Worm (Caenorhabditis elegans) whole organism, midembryonic: Measurements from ENCODE around the gene B0285.6.

Experiments used
- T22C8.4 ChIP-seq: fragments of 200-800 bp; sonication (Bioruptor generic); IDR thresholded peaks from 2 replicates; pipeline ENCODE4 v1.3.6; 2022; ENCODE audit warnings: missing genetic modification characterization, missing compliant biosample characterization
- cog-1 ChIP-seq: sonication (generic microtip); optimal IDR thresholded peaks from 2 replicates; lab custom pipeline; 2016; ENCODE audit warnings: missing genetic modification characterization, missing compliant biosample characterization
- flt-1 ChIP-seq: fragments of 200-800 bp; sonication (Bioruptor generic); IDR thresholded peaks from 2 replicates; pipeline ENCODE4 v1.3.6; 2022; ENCODE audit warnings: missing genetic modification characterization, missing compliant biosample characterization
- klf-2 ChIP-seq: fragments of 200-800 bp; sonication (Bioruptor generic); conservative IDR thresholded peaks from 2 replicates; pipeline ENCODE4 v1.3.6; 2022; ENCODE audit warnings: missing genetic modification reagents, missing genetic modification characterization, missing compliant biosample characterization
- med-1 ChIP-seq: sonication (generic microtip); optimal IDR thresholded peaks from 2 replicates; lab custom pipeline; 2017; ENCODE audit warnings: missing genetic modification characterization, mild to moderate bottlenecking, missing compliant biosample characterization, antibody characterized with exemption, missing genetic modification reagents; ENCODE audit not compliant: insufficient read depth
- ref-1 ChIP-seq: fragments of 200-800 bp; sonication (Bioruptor generic); conservative IDR thresholded peaks from 2 replicates; pipeline ENCODE4 v1.3.6; 2022; ENCODE audit warnings: missing genetic modification reagents, missing genetic modification characterization, missing compliant biosample characterization
- tab-1 ChIP-seq: fragments of 200-800 bp; sonication (Bioruptor generic); IDR thresholded peaks from 2 replicates; pipeline ENCODE4 v1.3.6; 2022; ENCODE audit warnings: missing genetic modification characterization, missing compliant biosample characterization
- ztf-23 ChIP-seq: fragments of 200-800 bp; sonication (Bioruptor generic); IDR thresholded peaks from 2 replicates; pipeline ENCODE4 v1.3.6; 2022; ENCODE audit warnings: missing genetic modification reagents, missing genetic modification characterization, missing compliant biosample characterization
- ztf-29 ChIP-seq: fragments of 200-800 bp; sonication (Bioruptor generic); IDR thresholded peaks from 2 replicates; pipeline ENCODE4 v1.3.6; 2022; ENCODE audit warnings: missing genetic modification reagents, missing genetic modification characterization, missing compliant biosample characterization

B0285.6 gene

DNA sequence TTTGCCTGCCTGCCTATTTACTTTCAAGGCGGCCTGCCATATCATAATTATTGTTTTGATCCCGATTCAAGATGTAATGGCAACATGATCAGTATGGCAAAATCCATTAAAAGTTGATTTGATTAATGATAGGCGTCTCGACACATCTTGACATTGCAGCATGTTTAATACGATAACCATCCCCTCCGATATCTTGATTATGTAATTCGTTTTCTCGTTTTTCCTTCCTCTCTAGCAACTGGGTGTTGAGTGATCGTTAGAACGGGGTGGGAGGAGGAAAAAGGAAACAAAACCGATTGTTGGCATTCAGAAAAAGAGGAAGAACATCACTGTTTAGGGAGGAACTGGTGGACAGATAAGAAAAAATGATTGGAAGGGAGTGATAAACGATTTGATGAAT, 42.0 kb downstream of the B0285.6 start:
- TF ChIP-seq med-1 (no peak), ref-1 (GFP tag; lab: Robert Waterston, UW) (no peak), flt-1 (GFP tag; lab: Robert Waterston, UW) (no peak), ztf-29 (GFP tag; lab: Robert Waterston, UW) (no peak), cog-1 (tag; lab: Kevin White, UChicago) (no peak), T22C8.4 (no peak), tab-1 (GFP tag; lab: Robert Waterston, UW) (no peak), ztf-23 (GFP tag; lab: Robert Waterston, UW) (no peak), klf-2 (no peak)

DNA sequence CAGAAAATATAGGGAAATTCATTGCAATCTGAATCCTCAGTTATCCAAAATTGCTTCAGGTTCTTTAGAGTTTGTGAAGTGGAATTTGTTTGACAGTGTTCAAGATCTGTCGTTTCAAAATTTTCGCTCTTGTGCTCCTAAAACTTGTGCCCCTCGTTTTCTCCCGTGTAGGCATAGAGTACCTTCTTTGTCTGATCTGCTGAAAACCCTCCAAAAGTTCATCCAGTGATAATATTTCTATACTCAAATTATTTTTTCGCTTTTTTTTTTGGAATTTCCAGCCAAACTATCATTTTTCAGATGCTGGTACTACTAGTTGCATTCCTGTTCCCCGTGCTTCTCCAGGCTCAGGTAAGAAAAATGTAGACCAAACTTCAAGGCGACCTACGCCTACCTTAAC, 44.6 kb downstream of the B0285.6 start, which contains the start of gene R07E5.4:
Gene R07E5.4, plus strand, starts transcription at position 301 of the 400 bp plus-strand sequence.
- TF ChIP-seq ztf-29 (GFP tag; lab: Robert Waterston, UW) = no peak
- no peak for TF ChIP-seq ztf-23 (GFP tag; lab: Robert Waterston, UW)
- no peak for TF ChIP-seq med-1
- no peak for TF ChIP-seq flt-1 (GFP tag; lab: Robert Waterston, UW)
- TF ChIP-seq klf-2 = no peak
- TF ChIP-seq ref-1 (GFP tag; lab: Robert Waterston, UW) = no peak
- no peak for TF ChIP-seq cog-1 (tag; lab: Kevin White, UChicago)
- TF ChIP-seq T22C8.4 = no peak
- no peak for TF ChIP-seq tab-1 (GFP tag; lab: Robert Waterston, UW)

DNA sequence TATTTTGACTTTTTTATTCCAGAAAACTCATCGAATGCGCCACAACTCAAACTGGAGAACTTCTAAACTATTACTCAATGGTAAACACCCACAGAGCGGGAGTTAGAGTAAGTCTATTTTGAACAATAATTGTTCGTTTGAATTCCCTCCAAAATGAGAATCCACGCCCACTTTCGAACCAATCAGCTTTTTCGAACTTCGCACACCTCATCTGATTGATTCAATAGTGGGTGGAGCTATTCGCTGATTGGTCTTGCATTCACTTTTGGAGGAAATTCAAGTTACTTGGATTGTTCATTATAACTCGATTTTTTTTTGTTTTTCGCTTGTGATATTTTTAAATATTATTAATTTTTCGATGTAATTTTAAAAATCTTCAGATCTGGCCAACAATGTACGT, 46.0 kb downstream of the B0285.6 start:
- TF ChIP-seq flt-1 (GFP tag; lab: Robert Waterston, UW) = no peak
- TF ChIP-seq ref-1 (GFP tag; lab: Robert Waterston, UW) = no peak

DNA sequence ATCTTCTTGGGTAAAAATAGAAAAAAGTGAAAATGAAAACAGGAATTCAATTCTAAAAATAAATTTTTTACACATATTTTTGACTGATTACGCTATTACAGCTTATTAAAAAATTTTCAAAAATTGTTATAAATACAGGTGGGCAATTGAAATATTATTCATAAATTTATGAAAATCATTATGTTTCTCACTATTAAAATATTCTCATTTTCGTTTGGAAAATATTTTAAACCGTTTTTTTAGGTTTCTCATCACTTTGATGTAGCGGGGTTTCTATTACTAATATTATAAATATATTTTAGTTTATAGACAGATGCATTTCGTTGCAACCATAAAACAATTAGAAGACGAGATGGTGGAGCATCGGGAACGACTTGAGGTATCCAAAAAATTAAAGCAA, 47.2 kb downstream of the B0285.6 start, which contains the start of gene R07E5.5:
Gene R07E5.5, plus strand, starts transcription at position 301 of the 400 bp plus-strand sequence.
- TF ChIP-seq klf-2 (no peak), med-1 (no peak), ref-1 (GFP tag; lab: Robert Waterston, UW) (no peak), cog-1 (tag; lab: Kevin White, UChicago) (no peak), ztf-23 (GFP tag; lab: Robert Waterston, UW) (no peak)

DNA sequence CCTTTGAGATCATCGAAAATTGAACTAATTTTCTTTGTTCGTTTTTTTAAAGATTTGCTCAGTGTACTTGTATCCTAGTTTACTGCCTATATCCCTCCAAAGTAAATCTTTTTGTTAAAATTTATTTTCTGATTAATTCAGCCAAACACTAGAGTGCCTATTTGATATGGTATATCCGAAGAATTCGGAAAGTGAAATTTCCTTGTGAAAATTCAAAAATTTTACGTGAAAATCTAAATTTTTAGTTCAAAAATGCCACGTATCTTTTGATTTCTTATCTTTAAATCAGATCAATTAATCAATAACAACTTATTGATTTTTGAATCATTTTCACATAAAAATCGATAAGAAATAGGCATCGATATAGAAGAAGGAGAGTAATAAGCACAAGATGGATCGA, 48.6 kb downstream of the B0285.6 start, which contains the start of gene R07E5.6:
Gene R07E5.6, plus strand, starts transcription at position 301 of the 400 bp plus-strand sequence.
- TF ChIP-seq T22C8.4 (no peak), cog-1 (tag; lab: Kevin White, UChicago) (no peak), ztf-23 (GFP tag; lab: Robert Waterston, UW) (no peak), ref-1 (GFP tag; lab: Robert Waterston, UW) (no peak), flt-1 (GFP tag; lab: Robert Waterston, UW) (no peak), ztf-29 (GFP tag; lab: Robert Waterston, UW) (no peak), med-1 (no peak), tab-1 (GFP tag; lab: Robert Waterston, UW) (no peak), klf-2 (no peak)

DNA sequence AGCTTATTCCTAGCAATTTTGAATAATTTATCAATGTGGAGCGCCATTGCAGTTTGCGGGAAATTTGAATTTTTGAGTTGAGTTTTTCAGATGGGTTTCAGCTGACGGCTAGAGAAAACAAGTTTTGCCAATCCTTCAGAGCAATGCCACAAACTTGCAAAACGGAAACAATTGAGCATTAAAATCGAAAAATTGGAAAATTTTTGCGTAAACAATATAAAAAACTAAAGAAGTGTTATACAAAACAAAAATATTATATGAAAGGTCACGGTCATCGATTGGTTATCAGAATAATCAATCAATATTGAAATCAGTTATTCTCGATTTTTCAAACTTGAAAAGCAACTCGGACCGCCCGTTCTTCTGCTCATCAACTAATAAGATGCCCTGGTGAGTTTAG, 51.2 kb downstream of the B0285.6 start, which contains the start of gene R07E5.15:
Gene R07E5.15, plus strand, starts transcription at position 301 of the 400 bp plus-strand sequence.
- TF ChIP-seq ztf-29 (GFP tag; lab: Robert Waterston, UW) (no peak), klf-2 (no peak), tab-1 (GFP tag; lab: Robert Waterston, UW) (no peak), flt-1 (GFP tag; lab: Robert Waterston, UW) (no peak), T22C8.4 (no peak), cog-1 (tag; lab: Kevin White, UChicago) (no peak), med-1 (no peak), ztf-23 (GFP tag; lab: Robert Waterston, UW) (no peak), ref-1 (GFP tag; lab: Robert Waterston, UW) (no peak)

DNA sequence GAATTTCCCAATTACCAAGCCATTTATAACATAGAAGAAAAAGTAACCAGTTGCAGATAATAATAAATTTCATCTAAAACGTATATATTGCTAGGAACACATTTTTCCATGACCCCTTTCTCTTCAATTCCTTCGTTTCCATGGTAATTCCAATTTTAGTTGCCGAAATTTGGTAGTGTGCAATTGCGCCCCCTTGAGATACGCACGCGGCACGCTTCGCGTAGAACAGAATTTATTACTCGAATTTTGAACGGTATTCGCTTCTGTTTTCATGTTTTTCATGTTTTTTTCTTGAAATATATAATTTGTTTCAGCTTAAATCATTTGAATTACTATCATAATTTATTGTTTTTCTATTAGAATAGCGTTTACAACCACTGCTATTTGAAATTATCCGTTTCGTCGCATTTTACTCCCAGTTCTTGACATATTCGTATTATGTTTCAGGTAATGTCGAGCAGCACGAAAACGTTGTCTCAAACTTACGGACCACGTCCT, 54.5 kb downstream of the B0285.6 start, which contains the start of the genes R07E5.17 and snfc-5:
Gene R07E5.17, minus strand, starts transcription at position 98 of the 498 bp plus-strand sequence.
Gene snfc-5, plus strand, starts transcription at position 448 of the 498 bp plus-strand sequence.
- TF ChIP-seq ztf-23 (GFP tag; lab: Robert Waterston, UW) (no peak), T22C8.4 (no peak), flt-1 (GFP tag; lab: Robert Waterston, UW) (no peak), tab-1 (GFP tag; lab: Robert Waterston, UW) (no peak), med-1 (no peak), klf-2 (no peak), cog-1 (tag; lab: Kevin White, UChicago) (no peak), ztf-29 (GFP tag; lab: Robert Waterston, UW) (no peak), ref-1 (GFP tag; lab: Robert Waterston, UW) (no peak)
